Fruit fly (Drosophila melanogaster): ENCODE data around the gene CG12479.

dm6 chrX:14133936-14134335, 17.9 kb downstream of the CG12479 start:
- TF ChIP-seq h (GFP tag; optimal IDR thresholded peaks at IDR 0.05) (peak; percentile 69), Rel (GFP tag; optimal IDR thresholded peaks at IDR 0.05) (no peak), Rel (tag; optimal IDR thresholded peaks at IDR 0.05) (no peak), Mio (GFP tag; optimal IDR thresholded peaks at IDR 0.05) (no peak), lola (GFP tag; optimal IDR thresholded peaks at IDR 0.05) (no peak), pan (optimal IDR thresholded peaks at IDR 0.05) (no peak), Myc (optimal IDR thresholded peaks at IDR 0.05) (no peak), fru (GFP tag; optimal IDR thresholded peaks at IDR 0.05) (peak; percentile 52), sage (GFP tag; optimal IDR thresholded peaks at IDR 0.05) (no peak), brk (GFP tag; optimal IDR thresholded peaks at IDR 0.05) (no peak), Hr78 (GFP tag; optimal IDR thresholded peaks at IDR 0.05) (no peak), Dfd (GFP tag; optimal IDR thresholded peaks at IDR 0.05) (no peak)
